Fruit fly (Drosophila melanogaster): Measurements from ENCODE around the gene CG7386.

dm6 chr3L:6215976-6216786 is 26.6 kb downstream of the CG7386 start:
- no peak for TF ChIP-seq CG6276 (GFP tag; optimal IDR thresholded peaks at IDR 0.05)
- no peak for TF ChIP-seq cyc (GFP tag; optimal IDR thresholded peaks at IDR 0.05)
- TF ChIP-seq Lpt (GFP tag; optimal IDR thresholded peaks at IDR 0.05) = no peak
- TF ChIP-seq spab (GFP tag; optimal IDR thresholded peaks at IDR 0.05) = no peak
- no peak for TF ChIP-seq Eip93F (GFP tag; optimal IDR thresholded peaks at IDR 0.05)
- TF ChIP-seq Hr39 (GFP tag; optimal IDR thresholded peaks at IDR 0.05) = no peak
- TF ChIP-seq CG34406 (GFP tag; optimal IDR thresholded peaks at IDR 0.05) = no peak
- no peak for TF ChIP-seq OdsH (GFP tag; optimal IDR thresholded peaks at IDR 0.05)
- no peak for TF ChIP-seq CG3919 (GFP tag; optimal IDR thresholded peaks at IDR 0.05)
- no peak for TF ChIP-seq CG3032 (tag; optimal IDR thresholded peaks at IDR 0.05)
- no peak for TF ChIP-seq Ets21C (GFP tag; optimal IDR thresholded peaks at IDR 0.05)
- no peak for TF ChIP-seq CG10669 (GFP tag; optimal IDR thresholded peaks at IDR 0.05)
- TF ChIP-seq Met (GFP tag; optimal IDR thresholded peaks at IDR 0.05) = no peak
- no peak for TF ChIP-seq CG9139 (GFP tag; optimal IDR thresholded peaks at IDR 0.05)

All from whole organism, prepupa.